Worm (Caenorhabditis elegans) whole organism, late embryonic: ENCODE measurements around the gene F52G3.5.

Source experiments
- C38D4.7 ChIP-seq: fragments of 200-800 bp; sonication (Bioruptor generic); optimal IDR thresholded peaks from 2 replicates; lab custom pipeline; 2018; ENCODE audit warnings: mild to moderate bottlenecking, missing genetic modification characterization, moderate library complexity, missing compliant biosample characterization
- K02D7.2 ChIP-seq: sonication (generic microtip); optimal IDR thresholded peaks from 2 replicates; lab custom pipeline; 2017; ENCODE audit warnings: mild to moderate bottlenecking, missing genetic modification characterization, missing compliant biosample characterization
- K09A11.1 ChIP-seq: sonication (generic microtip); optimal IDR thresholded peaks from 2 replicates; lab custom pipeline; 2017; ENCODE audit warnings: antibody characterized with exemption, mild to moderate bottlenecking, missing genetic modification characterization, missing compliant biosample characterization; ENCODE audit not compliant: insufficient read depth
- Y22D7AL.16 ChIP-seq: sonication (generic microtip); optimal IDR thresholded peaks from 2 replicates; lab custom pipeline; 2016; ENCODE audit warnings: missing genetic modification characterization, missing compliant biosample characterization
- ama-1 ChIP-seq: fragments of 150-350 bp; optimal IDR thresholded peaks from 2 replicates; lab custom pipeline; 2014
- ceh-14 ChIP-seq: sonication (generic microtip); optimal IDR thresholded peaks from 2 replicates; lab custom pipeline; 2016; ENCODE audit warnings: missing genotype, missing genetic modification characterization, missing compliant biosample characterization
- ceh-22 ChIP-seq: sonication (generic microtip); optimal IDR thresholded peaks from 2 replicates; lab custom pipeline; 2017; ENCODE audit warnings: missing biosample characterization, missing genetic modification characterization
- ceh-24 ChIP-seq: sonication (generic microtip); optimal IDR thresholded peaks from 2 replicates; lab custom pipeline; 2016; ENCODE audit warnings: mild to moderate bottlenecking, missing genetic modification characterization, missing compliant biosample characterization
- ceh-30 ChIP-seq: fragments of 150-350 bp; optimal IDR thresholded peaks from 2 replicates; lab custom pipeline; 2014; ENCODE audit warnings: missing biosample characterization, missing genetic modification characterization
- ceh-31 ChIP-seq: sonication (generic microtip); optimal IDR thresholded peaks from 2 replicates; lab custom pipeline; 2016; ENCODE audit warnings: missing genetic modification characterization, missing compliant biosample characterization
- ceh-34 ChIP-seq: sonication (generic microtip); optimal IDR thresholded peaks from 2 replicates; lab custom pipeline; 2016; ENCODE audit warnings: mild to moderate bottlenecking, missing genetic modification characterization, missing compliant biosample characterization
- ceh-45 ChIP-seq: fragments of 200-800 bp; sonication (Bioruptor generic); IDR thresholded peaks from 2 replicates; pipeline ENCODE4 v1.3.6; 2022; ENCODE audit warnings: missing genetic modification reagents, missing genetic modification characterization, missing compliant biosample characterization
- ceh-48 ChIP-seq: sonication (generic microtip); optimal IDR thresholded peaks from 2 replicates; lab custom pipeline; 2016; ENCODE audit warnings: missing genetic modification characterization, inconsistent platforms, missing compliant biosample characterization
- ceh-6 ChIP-seq: fragments of 200-800 bp; sonication (Bioruptor generic); optimal IDR thresholded peaks from 2 replicates; lab custom pipeline; 2018; ENCODE audit warnings: mild to moderate bottlenecking, missing genetic modification characterization, missing compliant biosample characterization
- ceh-9 ChIP-seq: sonication (generic microtip); optimal IDR thresholded peaks from 2 replicates; lab custom pipeline; 2016; ENCODE audit warnings: mild to moderate bottlenecking, missing genetic modification characterization, inconsistent platforms, missing compliant biosample characterization
- dve-1 ChIP-seq: sonication (generic microtip); optimal IDR thresholded peaks from 2 replicates; lab custom pipeline; 2017; ENCODE audit warnings: antibody characterized with exemption, mild to moderate bottlenecking, missing genetic modification characterization, missing compliant biosample characterization
- elt-2 ChIP-seq: sonication (generic microtip); optimal IDR thresholded peaks from 2 replicates; lab custom pipeline; 2016; ENCODE audit warnings: missing genetic modification reagents, missing genetic modification characterization, missing compliant biosample characterization
- elt-4 ChIP-seq: sonication (generic microtip); optimal IDR thresholded peaks from 2 replicates; lab custom pipeline; 2016; ENCODE audit warnings: missing genetic modification characterization, missing compliant biosample characterization
- ets-4 ChIP-seq: sonication (generic microtip); optimal IDR thresholded peaks from 2 replicates; lab custom pipeline; 2016; ENCODE audit warnings: missing genetic modification characterization, missing compliant biosample characterization
- eyg-1 ChIP-seq: sonication (generic microtip); optimal IDR thresholded peaks from 2 replicates; lab custom pipeline; 2016; ENCODE audit warnings: missing genotype, missing genetic modification characterization, missing compliant biosample characterization
- fkh-10 ChIP-seq: fragments of 150-350 bp; optimal IDR thresholded peaks from 2 replicates; lab custom pipeline; 2014; ENCODE audit warnings: missing biosample characterization, missing genetic modification reagents, missing genetic modification characterization
- fkh-6 ChIP-seq: sonication (generic microtip); optimal IDR thresholded peaks from 2 replicates; lab custom pipeline; 2016; ENCODE audit warnings: missing genetic modification characterization, missing compliant biosample characterization
- hlh-13 ChIP-seq: fragments of 200-800 bp; sonication (Bioruptor generic); optimal IDR thresholded peaks from 2 replicates; lab custom pipeline; 2018; ENCODE audit warnings: mild to moderate bottlenecking, missing genetic modification characterization, missing compliant biosample characterization
- hlh-15 ChIP-seq: sonication (generic microtip); optimal IDR thresholded peaks from 2 replicates; lab custom pipeline; 2016; ENCODE audit warnings: missing genetic modification characterization, missing compliant biosample characterization
- hlh-30 ChIP-seq: sonication (generic microtip); optimal IDR thresholded peaks from 2 replicates; lab custom pipeline; 2017; ENCODE audit warnings: antibody characterized with exemption, missing genetic modification characterization, missing compliant biosample characterization; ENCODE audit not compliant: insufficient read depth
- hlh-8 ChIP-seq: sonication (generic microtip); optimal IDR thresholded peaks from 2 replicates; lab custom pipeline; 2016; ENCODE audit warnings: missing genotype, missing genetic modification characterization, missing compliant biosample characterization
- lim-6 ChIP-seq: sonication (generic microtip); optimal IDR thresholded peaks from 2 replicates; lab custom pipeline; 2016; ENCODE audit warnings: missing genetic modification characterization, missing compliant biosample characterization
- lin-11 ChIP-seq: fragments of 200-800 bp; sonication (Bioruptor generic); optimal IDR thresholded peaks from 2 replicates; lab custom pipeline; 2018; ENCODE audit warnings: mild to moderate bottlenecking, missing genetic modification characterization, missing compliant biosample characterization
- mec-3 ChIP-seq: sonication (generic microtip); optimal IDR thresholded peaks from 2 replicates; lab custom pipeline; 2016; ENCODE audit warnings: borderline replicate concordance, missing genetic modification characterization, missing compliant biosample characterization
- npax-4 ChIP-seq: sonication (generic microtip); optimal IDR thresholded peaks from 2 replicates; lab custom pipeline; 2016; ENCODE audit warnings: missing genetic modification characterization, missing compliant biosample characterization
- odd-2 ChIP-seq: sonication (generic microtip); optimal IDR thresholded peaks from 2 replicates; lab custom pipeline; 2017; ENCODE audit warnings: antibody characterized with exemption, mild to moderate bottlenecking, missing genetic modification characterization, missing compliant biosample characterization
- pqm-1 ChIP-seq: sonication (generic microtip); optimal IDR thresholded peaks from 2 replicates; lab custom pipeline; 2016; ENCODE audit warnings: missing genetic modification characterization, missing compliant biosample characterization
- pros-1 ChIP-seq: fragments of 150-350 bp; optimal IDR thresholded peaks from 2 replicates; lab custom pipeline; 2014; ENCODE audit warnings: missing biosample characterization, missing genetic modification reagents, missing genetic modification characterization
- rnt-1 ChIP-seq: sonication (generic microtip); optimal IDR thresholded peaks from 2 replicates; lab custom pipeline; 2016; ENCODE audit warnings: missing genetic modification characterization, missing compliant biosample characterization
- sdc-2 ChIP-seq: sonication (generic microtip); optimal IDR thresholded peaks from 2 replicates; lab custom pipeline; 2016; ENCODE audit warnings: missing genotype, missing genetic modification characterization, missing compliant biosample characterization
- sox-2 ChIP-seq: fragments of 200-800 bp; sonication (Bioruptor generic); IDR thresholded peaks from 2 replicates; pipeline ENCODE4 v1.3.6; 2022; ENCODE audit warnings: missing genetic modification reagents, missing genetic modification characterization, missing compliant biosample characterization
- sox-4 ChIP-seq: sonication (generic microtip); optimal IDR thresholded peaks from 2 replicates; lab custom pipeline; 2017; ENCODE audit warnings: mild to moderate bottlenecking, missing genetic modification characterization, inconsistent platforms, missing compliant biosample characterization
- tbx-2 ChIP-seq: sonication (generic microtip); optimal IDR thresholded peaks from 2 replicates; lab custom pipeline; 2016; ENCODE audit warnings: missing genetic modification characterization, missing compliant biosample characterization
- ttx-3 ChIP-seq: sonication (generic microtip); optimal IDR thresholded peaks from 2 replicates; lab custom pipeline; 2016; ENCODE audit warnings: missing genetic modification reagents, missing genetic modification characterization, missing compliant biosample characterization
- unc-3 ChIP-seq, 2 experiments: fragments of 200-800 bp in 1 of 2; sonication (Bioruptor generic) in 1 of 2; sonication (generic microtip) in 1 of 2; conservative IDR thresholded peaks in 1 of 2; optimal IDR thresholded peaks in 1 of 2; 2 replicates each; pipeline versions ENCODE4 v1.3.6 to Lab custom; 2016 to 2022; ENCODE audit warnings: missing compliant biosample characterization in 2 of 2, missing genetic modification characterization in 2 of 2, missing genetic modification reagents in 1 of 2
- unc-42 ChIP-seq: sonication (generic microtip); optimal IDR thresholded peaks from 2 replicates; lab custom pipeline; 2016; ENCODE audit warnings: missing genotype, missing genetic modification characterization, missing compliant biosample characterization
- unc-55 ChIP-seq: sonication (generic microtip); optimal IDR thresholded peaks from 2 replicates; lab custom pipeline; 2017; ENCODE audit warnings: missing biosample characterization, missing genetic modification reagents, missing genetic modification characterization
- unc-86 ChIP-seq: sonication (generic microtip); optimal IDR thresholded peaks from 2 replicates; lab custom pipeline; 2016; ENCODE audit warnings: missing genetic modification characterization, missing compliant biosample characterization
- ztf-16 ChIP-seq: sonication (generic microtip); optimal IDR thresholded peaks from 2 replicates; lab custom pipeline; 2017; ENCODE audit warnings: missing genetic modification characterization, missing compliant biosample characterization

The F52G3.5 gene

DNA sequence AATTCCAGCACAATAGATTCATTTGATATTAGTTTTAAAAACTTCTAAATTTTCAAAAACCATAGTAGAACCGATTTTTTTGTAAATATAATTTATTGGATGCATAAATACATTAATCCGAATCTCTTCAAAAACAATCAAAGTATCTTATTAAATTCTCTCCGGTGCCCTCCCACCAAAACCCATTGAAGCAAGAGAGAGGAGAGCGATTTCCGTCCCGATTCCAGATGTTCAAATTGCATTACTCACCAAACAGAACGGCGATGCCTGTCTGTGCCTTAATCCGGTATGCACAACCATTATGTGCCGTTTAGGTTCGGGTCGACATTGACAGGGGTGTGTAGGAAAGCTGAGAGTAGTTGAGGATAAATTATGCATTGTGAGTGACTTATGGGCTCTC, 15.6 kb downstream of the F52G3.5 start:
- TF ChIP-seq npax-4 (no peak), unc-86 (no peak), unc-42 (peak; percentile 65), ceh-34 (tag; lab: Kevin White, UChicago) (no peak), dve-1 (tag; lab: Kevin White, UChicago) (no peak), sdc-2 (no peak)

- no peak for TF ChIP-seq unc-55 (GFP tag; lab: Kevin White, UChicago)
- no peak for TF ChIP-seq Y22D7AL.16 (tag; lab: Kevin White, UChicago)
- TF ChIP-seq ceh-31 (tag; lab: Kevin White, UChicago): no peak
- TF ChIP-seq, all 69 proteins: peak for 0
These were observed 17.9 kb downstream of the F52G3.5 start for ce11 chrX:16958015-16958414.

DNA sequence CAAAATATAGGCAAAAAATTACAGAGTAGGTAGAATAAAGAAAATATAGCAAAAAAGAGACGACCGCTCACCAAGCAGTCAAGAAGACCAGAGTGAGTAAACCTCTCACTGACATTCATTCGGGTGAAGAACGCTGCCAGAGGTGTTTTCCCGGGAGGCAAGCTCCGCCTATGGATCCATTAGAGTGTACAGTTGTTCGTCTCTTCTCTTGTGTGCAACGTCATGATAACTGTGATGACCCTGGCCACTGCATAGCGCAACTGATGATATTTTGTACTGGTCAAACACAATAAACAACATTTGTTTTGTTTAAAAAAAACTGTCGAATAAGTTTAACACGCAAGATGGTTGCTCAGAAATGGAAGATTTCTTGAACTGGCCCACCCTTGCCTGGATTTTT, 23.1 kb downstream of the F52G3.5 start, which contains the start of gene F52G3.8:
TSS of gene F52G3.8 (minus strand) at position 101 of the 400 bp plus-strand sequence.
- TF ChIP-seq ceh-6 (GFP tag; lab: Kevin White, UChicago): no peak
- no peak for TF ChIP-seq elt-4
- TF ChIP-seq ttx-3 (tag; lab: Kevin White, UChicago): no peak
- TF ChIP-seq ceh-14 (tag; lab: Kevin White, UChicago): no peak

ce11 chrX:16943934-16944914, 31.7 kb downstream of the F52G3.5 start:
- TF ChIP-seq ceh-24 (tag; lab: Kevin White, UChicago): no peak
- no peak for TF ChIP-seq sdc-2
- TF ChIP-seq ceh-22: no peak
- TF ChIP-seq ets-4 (tag; lab: Kevin White, UChicago): no peak
- no peak for TF ChIP-seq fkh-6
- peak; percentile 20 for TF ChIP-seq hlh-8 (tag; lab: Kevin White, UChicago)
- no peak for TF ChIP-seq mec-3 (tag; lab: Kevin White, UChicago)
- TF ChIP-seq ama-1 (lab: Kevin White, UChicago): peak; percentile 93
- no peak for TF ChIP-seq hlh-15
- TF ChIP-seq elt-2: no peak
- no peak for TF ChIP-seq pqm-1 (tag; lab: Kevin White, UChicago)
- TF ChIP-seq hlh-30: no peak
- no peak for TF ChIP-seq ceh-45
- no peak for TF ChIP-seq ceh-14 (tag; lab: Kevin White, UChicago)
- peak; percentile 30; the same call in 1 of the 2 replicates for TF ChIP-seq unc-3 (GFP tag; conservative IDR thresholded peaks at IDR 0.05; lab: Robert Waterston, UW)
- TF ChIP-seq unc-3 (tag; optimal IDR thresholded peaks at IDR 0.05; lab: Kevin White, UChicago): no peak
- no peak for TF ChIP-seq ceh-30
- TF ChIP-seq ttx-3 (tag; lab: Kevin White, UChicago): no peak
- TF ChIP-seq sox-2 (GFP tag; lab: Robert Waterston, UW): no peak
- no peak for TF ChIP-seq eyg-1 (tag; lab: Kevin White, UChicago)
- no peak for TF ChIP-seq tbx-2 (tag; lab: Kevin White, UChicago)
- no peak for TF ChIP-seq odd-2 (tag; lab: Kevin White, UChicago)
- no peak for TF ChIP-seq pros-1
- TF ChIP-seq fkh-10 (GFP tag; lab: Kevin White, UChicago): no peak
- TF ChIP-seq sox-4: peak; percentile 66
- TF ChIP-seq K02D7.2: no peak
- TF ChIP-seq K09A11.1: no peak
- TF ChIP-seq rnt-1 (tag; lab: Kevin White, UChicago): no peak
- no peak for TF ChIP-seq ceh-48 (tag; lab: Kevin White, UChicago)
- no peak for TF ChIP-seq ztf-16 (tag; lab: Kevin White, UChicago)
- peak; percentile 54 for TF ChIP-seq C38D4.7 (GFP tag; lab: Kevin White, UChicago)
- peak; percentile 63 for TF ChIP-seq ceh-9 (tag; lab: Kevin White, UChicago)
- peak; percentile 2 for TF ChIP-seq lin-11 (tag; lab: Kevin White, UChicago)
- no peak for TF ChIP-seq ceh-6 (GFP tag; lab: Kevin White, UChicago)
- TF ChIP-seq elt-4: no peak
- TF ChIP-seq hlh-13 (GFP tag; lab: Kevin White, UChicago): no peak
- no peak for TF ChIP-seq lim-6 (tag; lab: Kevin White, UChicago)
- TF ChIP-seq dve-1 (tag; lab: Kevin White, UChicago): no peak
